Worm (Caenorhabditis elegans) whole organism, L4 larva: Measurements from ENCODE around the gene F09E5.7.
A peak's percentile ranks its signal among the peaks of the same experiment; 100 is the strongest.

Source experiments
- D1046.2 ChIP-seq: fragments of 200-800 bp; sonication (Bioruptor generic); IDR thresholded peaks from 2 replicates; pipeline ENCODE4 v1.3.6; 2022; ENCODE audit warnings: missing genetic modification characterization, missing compliant biosample characterization
- F44E2.7 ChIP-seq: fragments of 200-800 bp; sonication (Bioruptor generic); IDR thresholded peaks from 2 replicates; pipeline ENCODE4 v2.1.2; 2022; ENCODE audit warnings: missing genetic modification characterization, missing compliant biosample characterization
- T20F7.1 ChIP-seq: fragments of 200-800 bp; sonication (Bioruptor generic); optimal IDR thresholded peaks from 2 replicates; lab custom pipeline; 2018; ENCODE audit warnings: mild to moderate bottlenecking, missing genetic modification characterization, missing compliant biosample characterization
- Y48G9A.11 ChIP-seq: fragments of 200-800 bp; sonication (Bioruptor generic); IDR thresholded peaks from 2 replicates; pipeline ENCODE4 v1.3.6; 2022; ENCODE audit warnings: missing genetic modification reagents, missing genetic modification characterization, missing compliant biosample characterization
- aha-1 ChIP-seq: fragments of 150-350 bp; peaks from one replicate; lab custom pipeline; 2014; ENCODE audit warnings: missing biosample characterization, missing genetic modification characterization
- ama-1 ChIP-seq: fragments of 150-350 bp; optimal IDR thresholded peaks from 2 replicates; lab custom pipeline; 2014; ENCODE audit warnings: inconsistent platforms, mixed read lengths
- ceh-20 ChIP-seq: fragments of 200-800 bp; sonication (Bioruptor generic); IDR thresholded peaks from 2 replicates; pipeline ENCODE4 v1.3.6; 2022; ENCODE audit warnings: missing genetic modification reagents, missing genetic modification characterization, missing compliant biosample characterization
- ceh-44 ChIP-seq: fragments of 200-800 bp; sonication (Bioruptor generic); IDR thresholded peaks from 2 replicates; pipeline ENCODE4 v1.3.6; 2022; ENCODE audit warnings: missing genetic modification reagents, missing genetic modification characterization, missing compliant biosample characterization
- cey-2 ChIP-seq: sonication (generic microtip); optimal IDR thresholded peaks from 3 replicates; lab custom pipeline; 2017; ENCODE audit warnings: missing genetic modification characterization, mild to moderate bottlenecking, missing compliant biosample characterization, antibody characterized with exemption, borderline replicate concordance; ENCODE audit not compliant: insufficient read depth
- dmd-6 ChIP-seq: fragments of 200-800 bp; sonication (Bioruptor generic); IDR thresholded peaks from 2 replicates; pipeline ENCODE4 v1.3.6; 2022; ENCODE audit warnings: missing genetic modification reagents, missing genetic modification characterization, missing compliant biosample characterization
- dmd-8 ChIP-seq: fragments of 200-800 bp; sonication (Bioruptor generic); IDR thresholded peaks from 2 replicates; pipeline ENCODE4 v1.3.6; 2022; ENCODE audit warnings: missing genetic modification characterization, missing compliant biosample characterization
- dve-1 ChIP-seq: sonication (generic microtip); optimal IDR thresholded peaks from 2 replicates; lab custom pipeline; 2017; ENCODE audit warnings: antibody characterized with exemption, mild to moderate bottlenecking, missing genetic modification characterization, missing compliant biosample characterization; ENCODE audit not compliant: insufficient read depth
- egl-43 ChIP-seq: fragments of 200-800 bp; sonication (Bioruptor generic); IDR thresholded peaks from 2 replicates; pipeline ENCODE4 v1.3.6; 2022; ENCODE audit warnings: missing genetic modification reagents, missing genetic modification characterization, missing compliant biosample characterization
- fos-1 ChIP-seq: fragments of 150-350 bp; optimal IDR thresholded peaks from 2 replicates; lab custom pipeline; 2014; ENCODE audit warnings: missing biosample characterization, missing genetic modification characterization
- hif-1 ChIP-seq, 2 experiments: sonication (generic microtip); optimal IDR thresholded peaks; 2 replicates each; lab custom pipeline; 2016 to 2017; ENCODE audit warnings: missing compliant biosample characterization in 2 of 2, missing genetic modification characterization in 2 of 2, missing genetic modification reagents in 2 of 2, missing genotype in 2 of 2, mild to moderate bottlenecking in 1 of 2
- hlh-11 ChIP-seq: fragments of 200-800 bp; sonication (Bioruptor generic); optimal IDR thresholded peaks from 2 replicates; lab custom pipeline; 2018; ENCODE audit warnings: mild to moderate bottlenecking, missing genetic modification characterization, missing compliant biosample characterization
- hlh-30 ChIP-seq: sonication (generic microtip); optimal IDR thresholded peaks from 2 replicates; lab custom pipeline; 2017; ENCODE audit warnings: antibody characterized with exemption, mild to moderate bottlenecking, missing genetic modification characterization, missing compliant biosample characterization; ENCODE audit not compliant: insufficient read depth
- lin-29 ChIP-seq: fragments of 200-800 bp; sonication (Bioruptor generic); IDR thresholded peaks from 2 replicates; pipeline ENCODE4 v1.3.6; 2022; ENCODE audit warnings: missing genetic modification reagents, missing genetic modification characterization, missing compliant biosample characterization
- lir-3 ChIP-seq: sonication (generic microtip); optimal IDR thresholded peaks from 2 replicates; lab custom pipeline; 2016; ENCODE audit warnings: mild to moderate bottlenecking, missing genetic modification characterization, missing compliant biosample characterization
- lsy-2 ChIP-seq, 2 experiments: fragments of 150-350 bp in 1 of 2; sonication (generic microtip) in 1 of 2; optimal IDR thresholded peaks; 2 replicates each; lab custom pipeline; 2014 to 2017; ENCODE audit warnings: missing biosample characterization in 2 of 2, missing genetic modification characterization in 2 of 2
- madf-9 ChIP-seq: fragments of 200-800 bp; sonication (Bioruptor generic); conservative IDR thresholded peaks from 2 replicates; pipeline ENCODE4 v1.3.6; 2022; ENCODE audit warnings: missing genetic modification reagents, missing genetic modification characterization, missing compliant biosample characterization
- mdl-1 ChIP-seq, 2 experiments: fragments of 150-350 bp in 1 of 2; sonication (generic microtip) in 1 of 2; optimal IDR thresholded peaks; 2 replicates each; lab custom pipeline; 2014 to 2017; ENCODE audit warnings: missing biosample characterization in 2 of 2, missing genetic modification characterization in 2 of 2
- mxl-2 ChIP-seq: fragments of 200-800 bp; sonication (Bioruptor generic); conservative IDR thresholded peaks from 2 replicates; pipeline ENCODE4 v1.3.6; 2022; ENCODE audit warnings: missing genetic modification reagents, missing genetic modification characterization, missing compliant biosample characterization
- nhr-102 ChIP-seq: sonication (generic microtip); optimal IDR thresholded peaks from 2 replicates; lab custom pipeline; 2016; ENCODE audit warnings: mild to moderate bottlenecking, missing genetic modification characterization, moderate library complexity, missing compliant biosample characterization
- nhr-28 ChIP-seq: fragments of 150-350 bp; optimal IDR thresholded peaks from 2 replicates; lab custom pipeline; 2014; ENCODE audit warnings: missing biosample characterization, missing genetic modification characterization
- nhr-42 ChIP-seq: fragments of 200-800 bp; sonication (Bioruptor generic); IDR thresholded peaks from 2 replicates; pipeline ENCODE4 v1.3.6; 2022; ENCODE audit warnings: missing genetic modification characterization, missing compliant biosample characterization
- nhr-77 ChIP-seq: fragments of 150-350 bp; optimal IDR thresholded peaks from 2 replicates; lab custom pipeline; 2014; ENCODE audit warnings: missing biosample characterization, missing genetic modification characterization
- pha-4 ChIP-seq, 2 experiments: fragments of 150-350 bp in 1 of 2; fragments of 200-800 bp in 1 of 2; sonication (Bioruptor generic) in 1 of 2; IDR thresholded peaks in 1 of 2; optimal IDR thresholded peaks in 1 of 2; 2 replicates each; pipeline versions ENCODE4 v1.3.6 to Lab custom; 2014 to 2022; ENCODE audit warnings: missing genetic modification characterization in 2 of 2, missing genetic modification reagents in 2 of 2, missing biosample characterization in 1 of 2, missing compliant biosample characterization in 1 of 2
- pqm-1 ChIP-seq: sonication (generic microtip); optimal IDR thresholded peaks from 2 replicates; lab custom pipeline; 2017; ENCODE audit warnings: missing biosample characterization, missing genetic modification characterization
- spr-1 ChIP-seq: sonication (generic microtip); optimal IDR thresholded peaks from 2 replicates; lab custom pipeline; 2016; ENCODE audit warnings: mild to moderate bottlenecking, missing genetic modification characterization, missing compliant biosample characterization
- unc-62 ChIP-seq, 3 experiments: fragments of 150-350 bp in 1 of 3; sonication (generic microtip); optimal IDR thresholded peaks in 2 of 3; peaks in 1 of 3; 1 replicate in 1 of 3; 2 replicates in 2 of 3; lab custom pipeline; 2014 to 2017; ENCODE audit warnings: missing biosample characterization in 3 of 3, missing genetic modification characterization in 3 of 3, missing genetic modification reagents in 3 of 3, missing genotype in 1 of 3
- zag-1 ChIP-seq: fragments of 150-350 bp; optimal IDR thresholded peaks from 2 replicates; lab custom pipeline; 2014; ENCODE audit warnings: missing biosample characterization, missing genetic modification characterization
- zfp-2 ChIP-seq: sonication (generic microtip); optimal IDR thresholded peaks from 2 replicates; lab custom pipeline; 2016; ENCODE audit warnings: mild to moderate bottlenecking, missing genetic modification characterization, missing compliant biosample characterization
- zfp-3 ChIP-seq: fragments of 200-800 bp; sonication (Bioruptor generic); conservative IDR thresholded peaks from 2 replicates; pipeline ENCODE4 v1.3.6; 2022; ENCODE audit warnings: missing genetic modification reagents, missing genetic modification characterization, missing compliant biosample characterization
- ztf-7 ChIP-seq: fragments of 150-350 bp; optimal IDR thresholded peaks from 2 replicates; lab custom pipeline; 2014; ENCODE audit warnings: missing biosample characterization, missing genetic modification characterization

F09E5.7 gene

ce11 chrII:5351799-5352198, at the start of gene F09E5.7:
Gene F09E5.7, plus strand, starts transcription at chrII:5352099.
- TF ChIP-seq dmd-6 (GFP tag; lab: Robert Waterston, UW) (no peak), zag-1 (tag; lab: Kevin White, UChicago) (no peak), nhr-102 (no peak), pha-4 (GFP tag; IDR thresholded peaks at IDR 0.05; lab: Robert Waterston, UW) (no peak), pha-4 (tag; optimal IDR thresholded peaks at IDR 0.05; lab: Kevin White, UChicago) (no peak), D1046.2 (no peak), zfp-3 (no peak), T20F7.1 (GFP tag; lab: Kevin White, UChicago) (no peak), zfp-2 (tag; lab: Kevin White, UChicago) (no peak), mxl-2 (GFP tag; lab: Robert Waterston, UW) (no peak), Y48G9A.11 (no peak), spr-1 (tag; lab: Kevin White, UChicago) (no peak), lir-3 (tag; lab: Kevin White, UChicago) (no peak), fos-1 (tag; lab: Kevin White, UChicago) (no peak), ceh-20 (GFP tag; lab: Robert Waterston, UW) (no peak), egl-43 (GFP tag; lab: Robert Waterston, UW) (no peak)

- TF ChIP-seq aha-1: peak; percentile 4
- TF ChIP-seq lin-29 (GFP tag; lab: Robert Waterston, UW): no peak
These were observed 46.8 kb upstream of the F09E5.7 start for ce11 chrII:5305121-5305520.

- TF ChIP-seq nhr-28 (tag; lab: Kevin White, UChicago) (peak; percentile 4), dve-1 (tag; lab: Kevin White, UChicago) (no peak), ceh-44 (GFP tag; lab: Robert Waterston, UW) (no peak), ama-1 (no peak), aha-1 (peak; percentile 95), lsy-2 (tag; optimal IDR thresholded peaks at IDR 0.05; lab: Kevin White, UChicago) (no peak)
- TF ChIP-seq, all 104 proteins: peak for 2
These were observed 45.7 kb upstream of the F09E5.7 start for ce11 chrII:5306197-5306596.

- TF ChIP-seq nhr-77 (tag; lab: Kevin White, UChicago) (peak; percentile 8), dve-1 (tag; lab: Kevin White, UChicago) (peak; percentile 44), cey-2 (no peak), zfp-3 (no peak), pqm-1 (peak; percentile 63), mdl-1 (tag; optimal IDR thresholded peaks at IDR 0.05; lab: Kevin White, UChicago) (peak in 1 of 2 experiments; percentile 53), madf-9 (GFP tag; lab: Robert Waterston, UW) (no peak), dmd-8 (GFP tag; lab: Robert Waterston, UW) (no peak), unc-62 (GFP tag; optimal IDR thresholded peaks at IDR 0.05 in 1 of 2; lab: Kevin White, UChicago) (peak in 1 of 2 experiments; percentile 66), unc-62 (tag; optimal IDR thresholded peaks at IDR 0.05; lab: Kevin White, UChicago) (no peak), dmd-6 (GFP tag; lab: Robert Waterston, UW) (peak; percentile 61), nhr-28 (tag; lab: Kevin White, UChicago) (peak; percentile 77), F44E2.7 (no peak), hlh-30 (tag; lab: Kevin White, UChicago) (peak; percentile 65), nhr-42 (GFP tag; lab: Robert Waterston, UW) (no peak), hif-1 (tag; optimal IDR thresholded peaks at IDR 0.05; lab: Kevin White, UChicago) (peak in 1 of 2 experiments; percentile 25), ztf-7 (no peak), hlh-11 (peak; percentile 49)
These were observed 44.7 kb upstream of the F09E5.7 start for ce11 chrII:5307203-5307602.
